Worm (Caenorhabditis elegans): Measurements from ENCODE around the gene T24E12.13.

ce11 chrII:3752184-3752583 is 35.1 kb upstream of the T24E12.13 start, which contains the start of gene sdz-11:
- TF ChIP-seq pag-3 (tag; optimal IDR thresholded peaks at IDR 0.05; ENCODE audit: borderline replicate concordance, insufficient read depth) = no peak
- TF ChIP-seq nhr-28 (tag; optimal IDR thresholded peaks at IDR 0.05) = no peak
- no peak for TF ChIP-seq aha-1 (tag; optimal IDR thresholded peaks at IDR 0.05)
- no peak for TF ChIP-seq pqm-1 (tag; optimal IDR thresholded peaks at IDR 0.05)
- TF ChIP-seq egl-13 (tag; optimal IDR thresholded peaks at IDR 0.05) = no peak
- TF ChIP-seq lin-15B (tag; optimal IDR thresholded peaks at IDR 0.05) = no peak
- TF ChIP-seq ztf-4 (tag; optimal IDR thresholded peaks at IDR 0.05) = no peak
- TF ChIP-seq nhr-12 (tag; optimal IDR thresholded peaks at IDR 0.05) = no peak
- TF ChIP-seq Y116A8C.19 (tag; optimal IDR thresholded peaks at IDR 0.05; ENCODE audit: borderline replicate concordance) = no peak
- TF ChIP-seq nhr-90 (tag; optimal IDR thresholded peaks at IDR 0.05; ENCODE audit: poor library complexity) = no peak
- TF ChIP-seq ztf-11 (tag; optimal IDR thresholded peaks at IDR 0.05) = no peak
- no peak for TF ChIP-seq alr-1 (tag; optimal IDR thresholded peaks at IDR 0.05; ENCODE audit: borderline replicate concordance)
- TF ChIP-seq unc-62 (GFP tag; optimal IDR thresholded peaks at IDR 0.05) = no peak
- TF ChIP-seq skn-1 (tag; optimal IDR thresholded peaks at IDR 0.05) = no peak

Measured in whole organism, L1 larva.